Fruit fly (Drosophila melanogaster): Measurements from ENCODE around the gene CG4998.
A peak's percentile ranks its signal among the peaks of the same experiment; 100 is the strongest.

Gene CG4998

DNA sequence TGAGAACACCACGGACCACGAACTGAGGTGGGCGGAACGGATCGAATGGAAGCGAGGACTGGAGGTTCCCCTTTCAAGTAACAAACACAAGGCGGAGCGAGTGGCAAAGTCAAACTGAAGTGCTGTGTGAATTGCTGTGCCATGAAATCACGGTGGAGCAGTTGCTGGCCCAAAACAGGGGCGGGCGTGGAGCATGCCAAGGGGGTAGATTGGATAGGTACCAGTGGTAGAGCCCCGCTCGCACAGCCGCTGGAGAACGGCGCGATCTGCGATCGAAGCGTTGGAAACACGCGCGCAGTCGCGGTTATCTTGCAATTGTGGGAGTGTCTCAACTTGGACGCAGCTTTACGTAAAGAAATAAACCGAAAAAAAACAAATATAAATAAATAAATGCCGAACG lies 11.0 kb upstream of the CG4998 start, which contains the start of gene CG13038 (continued):
- no peak for TF ChIP-seq CG10565 (GFP tag; optimal IDR thresholded peaks at IDR 0.05)
- no peak for TF ChIP-seq Sry-δ (GFP tag; optimal IDR thresholded peaks at IDR 0.05)
- TF ChIP-seq CG12071 (GFP tag; optimal IDR thresholded peaks at IDR 0.05) = no peak
- no peak for TF ChIP-seq ind (GFP tag; optimal IDR thresholded peaks at IDR 0.05)
- no peak for TF ChIP-seq Mad (GFP tag; optimal IDR thresholded peaks at IDR 0.05)
- TF ChIP-seq CG32532 (GFP tag; IDR thresholded peaks at IDR 0.05) = peak; percentile 48
- no peak for TF ChIP-seq lilli (GFP tag; optimal IDR thresholded peaks at IDR 0.05)
- TF ChIP-seq fru (optimal IDR thresholded peaks at IDR 0.05) = no peak
- no peak for TF ChIP-seq CG10267 (tag; optimal IDR thresholded peaks at IDR 0.05)
- no peak for TF ChIP-seq croc (GFP tag; conservative IDR thresholded peaks at IDR 0.05)
- TF ChIP-seq CG4707 (GFP tag; optimal IDR thresholded peaks at IDR 0.05) = no peak
- no peak for TF ChIP-seq nmo (GFP tag; optimal IDR thresholded peaks at IDR 0.05)
- TF ChIP-seq CG12299 (tag; optimal IDR thresholded peaks at IDR 0.05) = no peak
- TF ChIP-seq pan (optimal IDR thresholded peaks at IDR 0.05) = no peak
- peak in 1 of 2 experiments; percentile 9 for TF ChIP-seq pan (GFP tag; optimal IDR thresholded peaks at IDR 0.05 in 1 of 2, IDR thresholded peaks at IDR 0.05 in 1 of 2)
- TF ChIP-seq CG15011 (GFP tag; optimal IDR thresholded peaks at IDR 0.05) = no peak
- no peak for TF ChIP-seq CG12155 (GFP tag; optimal IDR thresholded peaks at IDR 0.05)
- no peak for TF ChIP-seq CG2875 (GFP tag; optimal IDR thresholded peaks at IDR 0.05)
- TF ChIP-seq ash1 (GFP tag; optimal IDR thresholded peaks at IDR 0.05) = no peak
- TF ChIP-seq Dek (tag; optimal IDR thresholded peaks at IDR 0.05) = no peak
- no peak for TF ChIP-seq CG4404 (GFP tag; IDR thresholded peaks at IDR 0.05)
- TF ChIP-seq Xbp1 (GFP tag; optimal IDR thresholded peaks at IDR 0.05) = no peak
- no peak for TF ChIP-seq CG10147 (GFP tag; optimal IDR thresholded peaks at IDR 0.05)
- no peak for TF ChIP-seq CG3838 (GFP tag; optimal IDR thresholded peaks at IDR 0.05)
- TF ChIP-seq Ravus (GFP tag; IDR thresholded peaks at IDR 0.05) = no peak
- no peak for TF ChIP-seq CG8290 (GFP tag; optimal IDR thresholded peaks at IDR 0.05)
- peak in 1 of 2 experiments; percentile 40 for TF ChIP-seq CG8290 (tag; optimal IDR thresholded peaks at IDR 0.05)
- TF ChIP-seq C15 (GFP tag; IDR thresholded peaks at IDR 0.05) = no peak
- TF ChIP-seq toy (GFP tag; IDR thresholded peaks at IDR 0.05) = no peak
- TF ChIP-seq tup (GFP tag; optimal IDR thresholded peaks at IDR 0.05) = no peak
- 0 out of 3 replicates have a peak, but pooled peaks have one; percentile 19 for TF ChIP-seq ci (GFP tag; IDR thresholded peaks at IDR 0.05)
- TF ChIP-seq CG11560 (tag; IDR thresholded peaks at IDR 0.05) = no peak
- no peak for TF ChIP-seq gce (GFP tag; IDR thresholded peaks at IDR 0.05)
- TF ChIP-seq TFAM (GFP tag; optimal IDR thresholded peaks at IDR 0.05) = no peak
- no peak for TF ChIP-seq so (GFP tag; IDR thresholded peaks at IDR 0.05)
- TF ChIP-seq lmd (GFP tag; IDR thresholded peaks at IDR 0.05) = peak; percentile 13; the same call in 1 of the 2 replicates
- TF ChIP-seq CG17359 (tag; optimal IDR thresholded peaks at IDR 0.05) = no peak
- TF ChIP-seq CG12659 (GFP tag; optimal IDR thresholded peaks at IDR 0.05) = no peak
- TF ChIP-seq sd (tag; optimal IDR thresholded peaks at IDR 0.05) = peak; percentile 26
- no peak for TF ChIP-seq CG1792 (GFP tag; optimal IDR thresholded peaks at IDR 0.05)
- TF ChIP-seq CG6175 (GFP tag; IDR thresholded peaks at IDR 0.05) = 0 out of 3 replicates have a peak, but pooled peaks have one; percentile 23
- TF ChIP-seq CG9876 (GFP tag; optimal IDR thresholded peaks at IDR 0.05) = no peak
- no peak for TF ChIP-seq Ssrp (tag; optimal IDR thresholded peaks at IDR 0.05)
- TF ChIP-seq pfk (GFP tag; optimal IDR thresholded peaks at IDR 0.05) = no peak
- no peak for TF ChIP-seq Side (GFP tag; optimal IDR thresholded peaks at IDR 0.05)
- no peak for TF ChIP-seq ab (GFP tag; optimal IDR thresholded peaks at IDR 0.05)
- no peak for TF ChIP-seq Nf-YB (GFP tag; optimal IDR thresholded peaks at IDR 0.05)
- TF ChIP-seq Mrtf (GFP tag; IDR thresholded peaks at IDR 0.05) = 0 out of 3 replicates have a peak, but pooled peaks have one; percentile 29
- TF ChIP-seq stc (GFP tag; IDR thresholded peaks at IDR 0.05) = no peak
- TF ChIP-seq CG18476 (GFP tag; optimal IDR thresholded peaks at IDR 0.05) = no peak
- TF ChIP-seq H15 (GFP tag; IDR thresholded peaks at IDR 0.05) = no peak
- no peak for TF ChIP-seq CG10959 (GFP tag; IDR thresholded peaks at IDR 0.05)
- TF ChIP-seq ken (GFP tag; IDR thresholded peaks at IDR 0.05) = no peak
